Fruit fly (Drosophila melanogaster) whole organism, embryonic: ENCODE data around the gene Ssu72.

Source experiments
- CG10366 ChIP-seq: fragments of 200-800 bp; sonication (Bioruptor generic); IDR thresholded peaks from 2 replicates; pipeline ENCODE4 v1.3.6; 2022; ENCODE audit warnings: missing biosample characterization, missing genetic modification characterization
- CG12942 ChIP-seq: fragments of 200-800 bp; sonication (Bioruptor generic); optimal IDR thresholded peaks from 3 replicates; lab custom pipeline; 2016; ENCODE audit warnings: missing biosample characterization, missing genetic modification characterization
- CG13287 ChIP-seq: fragments of 200-800 bp; sonication (Bioruptor generic); IDR thresholded peaks from 2 replicates; pipeline ENCODE4 v1.3.6; 2022; ENCODE audit warnings: missing biosample characterization, missing genetic modification characterization; ENCODE audit not compliant: partially characterized antibody
- CG13624 ChIP-seq: fragments of 200-800 bp; sonication (Bioruptor generic); optimal IDR thresholded peaks from 2 replicates; lab custom pipeline; 2016; ENCODE audit warnings: missing biosample characterization, missing genetic modification characterization
- CG18599 ChIP-seq: fragments of 200-800 bp; sonication (Bioruptor generic); optimal IDR thresholded peaks from 3 replicates; lab custom pipeline; 2017; ENCODE audit warnings: missing biosample characterization, missing genetic modification characterization, mild to moderate bottlenecking, moderate library complexity, missing genetic modification reagents
- CG2116 ChIP-seq: fragments of 200-800 bp; sonication (Bioruptor generic); optimal IDR thresholded peaks from 3 replicates; lab custom pipeline; 2018; ENCODE audit warnings: missing biosample characterization, mild to moderate bottlenecking, missing genetic modification characterization
- CG2120 ChIP-seq: fragments of 200-800 bp; sonication (Bioruptor generic); optimal IDR thresholded peaks from 3 replicates; lab custom pipeline; 2016; ENCODE audit warnings: missing biosample characterization, missing genetic modification characterization
- CG30020 ChIP-seq: fragments of 200-800 bp; optimal IDR thresholded peaks from 2 replicates; lab custom pipeline; 2019; ENCODE audit warnings: missing biosample characterization, mild to moderate bottlenecking, missing genetic modification characterization, moderate library complexity
- CG3163 ChIP-seq: fragments of 200-800 bp; sonication (Bioruptor generic); optimal IDR thresholded peaks from 3 replicates; lab custom pipeline; 2016; ENCODE audit warnings: missing biosample characterization, missing genetic modification characterization
- CG33557 ChIP-seq: fragments of 200-800 bp; sonication (Bioruptor generic); optimal IDR thresholded peaks from 2 replicates; lab custom pipeline; 2019; ENCODE audit warnings: missing biosample characterization, mild to moderate bottlenecking, missing genetic modification characterization, moderate library complexity
- CG34224 ChIP-seq: fragments of 200-800 bp; sonication (Bioruptor generic); IDR thresholded peaks from 3 replicates; pipeline ENCODE4 v1.3.6; 2022; ENCODE audit warnings: missing biosample characterization, missing genetic modification characterization; ENCODE audit not compliant: partially characterized antibody
- CG6791 ChIP-seq: fragments of 200-800 bp; sonication (Bioruptor generic); IDR thresholded peaks from 3 replicates; pipeline ENCODE4 v1.3.6; 2022; ENCODE audit warnings: missing biosample characterization, missing genetic modification characterization; ENCODE audit not compliant: partially characterized antibody
- CG7928 ChIP-seq: fragments of 200-800 bp; sonication (Bioruptor generic); optimal IDR thresholded peaks from 2 replicates; lab custom pipeline; 2017; ENCODE audit warnings: missing biosample characterization, mild to moderate bottlenecking, missing genetic modification characterization
- CHES-1-like ChIP-seq: fragments of 200-800 bp; sonication (Bioruptor generic); optimal IDR thresholded peaks from 2 replicates; lab custom pipeline; 2016; ENCODE audit warnings: missing biosample characterization, missing genetic modification characterization
- Doc3 ChIP-seq: fragments of 200-800 bp; sonication (Bioruptor generic); IDR thresholded peaks from 3 replicates; pipeline ENCODE4 v1.3.6; 2022; ENCODE audit warnings: missing biosample characterization, missing genetic modification characterization; ENCODE audit not compliant: partially characterized antibody
- Dp ChIP-seq: fragments of 200-800 bp; sonication (Bioruptor generic); optimal IDR thresholded peaks from 2 replicates; lab custom pipeline; 2018; ENCODE audit warnings: missing biosample characterization, mild to moderate bottlenecking, missing genetic modification characterization, moderate library complexity
- E2f2 ChIP-seq: fragments of 200-800 bp; sonication (Bioruptor generic); IDR thresholded peaks from 2 replicates; pipeline ENCODE4 v1.3.6; 2022; ENCODE audit warnings: missing biosample characterization, missing genetic modification characterization
- HLH4C ChIP-seq: fragments of 200-800 bp; sonication (Bioruptor generic); IDR thresholded peaks from 3 replicates; pipeline ENCODE4 v1.3.6; 2022; ENCODE audit warnings: missing biosample characterization, missing genetic modification characterization; ENCODE audit not compliant: partially characterized antibody
- MBD-R2 ChIP-seq: fragments of 200-800 bp; sonication (Bioruptor generic); IDR thresholded peaks from 2 replicates; pipeline ENCODE4 v1.3.6; 2022; ENCODE audit warnings: missing biosample characterization, missing genetic modification characterization
- Myb ChIP-seq: fragments of 200-800 bp; sonication (Bioruptor generic); optimal IDR thresholded peaks from 2 replicates; lab custom pipeline; 2016; ENCODE audit warnings: missing biosample characterization, missing genetic modification characterization
- Opbp ChIP-seq: fragments of 200-800 bp; sonication (Bioruptor generic); IDR thresholded peaks from 3 replicates; pipeline ENCODE4 v1.3.6; 2022; ENCODE audit warnings: missing biosample characterization, missing genetic modification characterization; ENCODE audit not compliant: partially characterized antibody
- Pdp1 ChIP-seq, 2 experiments: fragments of 200-800 bp; sonication (Bioruptor generic); optimal IDR thresholded peaks; 3 replicates each; lab custom pipeline; 2016; ENCODE audit warnings: missing biosample characterization in 2 of 2, missing genetic modification characterization in 2 of 2, mild to moderate bottlenecking in 1 of 2, moderate library complexity in 1 of 2
- Scr ChIP-seq: fragments of 200-800 bp; sonication (Bioruptor generic); IDR thresholded peaks from 2 replicates; pipeline ENCODE4 v1.3.6; 2022; ENCODE audit warnings: missing biosample characterization, missing genetic modification characterization; ENCODE audit not compliant: partially characterized antibody
- Sry-δ ChIP-seq: fragments of 200-800 bp; sonication (Bioruptor generic); optimal IDR thresholded peaks from 2 replicates; lab custom pipeline; 2016; ENCODE audit warnings: missing biosample characterization, missing genetic modification characterization
- Ssrp ChIP-seq: fragments of 200-800 bp; sonication (Bioruptor generic); optimal IDR thresholded peaks from 2 replicates; lab custom pipeline; 2018; ENCODE audit warnings: missing biosample characterization, mild to moderate bottlenecking, missing genetic modification characterization, moderate library complexity
- Taf1 ChIP-seq: fragments of 200-800 bp; sonication (Bioruptor generic); IDR thresholded peaks from 2 replicates; pipeline ENCODE4 v1.3.6; 2022; ENCODE audit warnings: missing biosample characterization, missing genetic modification characterization
- ato ChIP-seq: fragments of 200-800 bp; sonication (Bioruptor generic); IDR thresholded peaks from 2 replicates; pipeline ENCODE4 v1.3.6; 2022; ENCODE audit warnings: missing biosample characterization, missing genetic modification characterization; ENCODE audit not compliant: partially characterized antibody
- bbx ChIP-seq: fragments of 200-800 bp; sonication (Bioruptor generic); IDR thresholded peaks from 2 replicates; pipeline ENCODE4 v1.3.6; 2022; ENCODE audit warnings: missing biosample characterization, missing genetic modification characterization; ENCODE audit not compliant: partially characterized antibody
- cas ChIP-seq: fragments of 200-800 bp; sonication (Bioruptor generic); IDR thresholded peaks from 2 replicates; pipeline ENCODE4 v1.3.6; 2022; ENCODE audit warnings: missing biosample characterization, missing genetic modification characterization
- crp ChIP-seq, 2 experiments: fragments of 200-800 bp; sonication (Bioruptor generic); optimal IDR thresholded peaks; 2 replicates in 1 of 2; 3 replicates in 1 of 2; lab custom pipeline; 2017; ENCODE audit warnings: missing biosample characterization in 2 of 2, missing genetic modification characterization in 2 of 2, mild to moderate bottlenecking in 1 of 2, moderate library complexity in 1 of 2
- fd96Cb ChIP-seq: fragments of 200-800 bp; sonication (Bioruptor generic); optimal IDR thresholded peaks from 2 replicates; lab custom pipeline; 2018; ENCODE audit warnings: missing biosample characterization, mild to moderate bottlenecking, missing genetic modification characterization, moderate library complexity
- hb ChIP-seq: fragments of 200-800 bp; sonication (Bioruptor generic); IDR thresholded peaks from 3 replicates; pipeline ENCODE4 v1.3.6; 2022; ENCODE audit warnings: missing biosample characterization, missing genetic modification characterization; ENCODE audit not compliant: partially characterized antibody
- jumu ChIP-seq: fragments of 200-800 bp; sonication (Bioruptor generic); optimal IDR thresholded peaks from 3 replicates; lab custom pipeline; 2016; ENCODE audit warnings: missing biosample characterization, missing genetic modification characterization
- klu ChIP-seq: fragments of 200-800 bp; sonication (Bioruptor generic); IDR thresholded peaks from 2 replicates; pipeline ENCODE4 v1.3.6; 2022; ENCODE audit warnings: missing biosample characterization, missing genetic modification characterization
- lab ChIP-seq: fragments of 200-800 bp; sonication (Bioruptor generic); optimal IDR thresholded peaks from 3 replicates; lab custom pipeline; 2017; ENCODE audit warnings: missing biosample characterization, missing genetic modification characterization, mild to moderate bottlenecking, moderate library complexity, missing genetic modification reagents
- nerfin-2 ChIP-seq: fragments of 200-800 bp; sonication (Bioruptor generic); IDR thresholded peaks from 2 replicates; pipeline ENCODE4 v1.3.6; 2022; ENCODE audit warnings: missing biosample characterization, missing genetic modification characterization; ENCODE audit not compliant: partially characterized antibody
- pb ChIP-seq: fragments of 200-800 bp; sonication (Bioruptor generic); optimal IDR thresholded peaks from 3 replicates; lab custom pipeline; 2016; ENCODE audit warnings: missing biosample characterization, missing genetic modification characterization
- pfk ChIP-seq: fragments of 200-800 bp; sonication (Bioruptor generic); optimal IDR thresholded peaks from 2 replicates; lab custom pipeline; 2018; ENCODE audit warnings: missing biosample characterization, mild to moderate bottlenecking, missing genetic modification characterization, moderate library complexity
- seq ChIP-seq: fragments of 200-800 bp; sonication (Bioruptor generic); IDR thresholded peaks from 2 replicates; pipeline ENCODE4 v1.3.6; 2022; ENCODE audit warnings: missing biosample characterization, missing genetic modification characterization
- slp2 ChIP-seq: fragments of 200-800 bp; sonication (Bioruptor generic); optimal IDR thresholded peaks from 2 replicates; lab custom pipeline; 2016; ENCODE audit warnings: missing biosample characterization, missing genetic modification characterization
- so ChIP-seq: fragments of 200-800 bp; sonication (Bioruptor generic); IDR thresholded peaks from 3 replicates; pipeline ENCODE4 v1.3.6; 2022; ENCODE audit warnings: missing biosample characterization, missing genetic modification characterization
- stwl ChIP-seq: fragments of 200-800 bp; sonication (Bioruptor generic); optimal IDR thresholded peaks from 3 replicates; lab custom pipeline; 2018; ENCODE audit warnings: missing biosample characterization, mild to moderate bottlenecking, missing genetic modification characterization, moderate library complexity
- sug ChIP-seq: fragments of 200-800 bp; optimal IDR thresholded peaks from 2 replicates; lab custom pipeline; 2019; ENCODE audit warnings: missing biosample characterization, mild to moderate bottlenecking, missing genetic modification characterization, moderate library complexity
- tap ChIP-seq: fragments of 200-800 bp; optimal IDR thresholded peaks from 3 replicates; lab custom pipeline; 2019; ENCODE audit warnings: missing biosample characterization, mild to moderate bottlenecking, missing genetic modification characterization, moderate library complexity
- tna ChIP-seq: fragments of 200-800 bp; sonication (Bioruptor generic); IDR thresholded peaks from 2 replicates; pipeline ENCODE4 v1.3.6; 2022; ENCODE audit warnings: missing biosample characterization, missing genetic modification characterization; ENCODE audit not compliant: partially characterized antibody
- trh ChIP-seq: fragments of 200-800 bp; sonication (Bioruptor generic); optimal IDR thresholded peaks from 2 replicates; lab custom pipeline; 2016; ENCODE audit warnings: missing biosample characterization, missing genetic modification characterization
- tx ChIP-seq: fragments of 200-800 bp; sonication (Bioruptor generic); optimal IDR thresholded peaks from 2 replicates; lab custom pipeline; 2016; ENCODE audit warnings: missing biosample characterization, missing genetic modification characterization
- unc-4 ChIP-seq: fragments of 200-800 bp; sonication (Bioruptor generic); IDR thresholded peaks from 2 replicates; pipeline ENCODE4 v1.3.6; 2022; ENCODE audit warnings: missing biosample characterization, missing genetic modification characterization; ENCODE audit not compliant: partially characterized antibody

Ssu72 gene

dm6 chrX:19618183-19618740 lies 46.1 kb upstream of the Ssu72 start, which contains the start of the genes Pstk and Tim9b:
Gene Pstk, minus strand, starts transcription at chrX:19618537.
Gene Tim9b, minus strand, starts transcription at chrX:19618537.
- TF ChIP-seq lab (GFP tag; lab: Kevin White, UChicago) (no peak), CG10366 (no peak), CG7928 (GFP tag; lab: Kevin White, UChicago) (no peak), CG6791 (GFP tag; lab: Robert Waterston, UW) (peak; percentile 77), cas (no peak), CG12942 (GFP tag; lab: Kevin White, UChicago) (no peak), slp2 (GFP tag; lab: Kevin White, UChicago) (no peak), crp (GFP tag; optimal IDR thresholded peaks at IDR 0.05; lab: Kevin White, UChicago) (peak; percentile 17 to 85), trh (GFP tag; lab: Kevin White, UChicago) (no peak), CG33557 (GFP tag; lab: Kevin White, UChicago) (no peak), MBD-R2 (peak; percentile 54), CHES-1-like (GFP tag; lab: Kevin White, UChicago) (no peak), tx (GFP tag; lab: Kevin White, UChicago) (no peak), CG13287 (GFP tag; lab: Robert Waterston, UW) (peak; percentile 67), HLH4C (peak; percentile 66), Ssrp (tag; lab: Kevin White, UChicago) (no peak), CG34224 (GFP tag; lab: Robert Waterston, UW) (peak; percentile 62), Dp (peak; percentile 77), tna (GFP tag; lab: Robert Waterston, UW) (peak; percentile 68), Scr (peak; percentile 64), CG18599 (GFP tag; lab: Kevin White, UChicago) (no peak), bbx (GFP tag; lab: Robert Waterston, UW) (peak; percentile 73), Sry-δ (GFP tag; lab: Kevin White, UChicago) (peak; percentile 21), klu (GFP tag; lab: Robert Waterston, UW) (no peak), Taf1 (no peak), Myb (no peak), hb (GFP tag; lab: Robert Waterston, UW) (peak; percentile 58; the same call in 2 of the 3 replicates), E2f2 (GFP tag; lab: Robert Waterston, UW) (peak; percentile 84), pb (GFP tag; lab: Kevin White, UChicago) (no peak), Pdp1 (GFP tag; optimal IDR thresholded peaks at IDR 0.05; lab: Kevin White, UChicago) (peak in 1 of 2 experiments; percentile 93), CG30020 (no peak), Opbp (GFP tag; lab: Robert Waterston, UW) (peak; percentile 59; the same call in 2 of the 3 replicates), CG2116 (GFP tag; lab: Kevin White, UChicago) (peak; percentile 89), sug (tag; lab: Kevin White, UChicago) (no peak), CG3163 (GFP tag; lab: Kevin White, UChicago) (no peak), CG13624 (GFP tag; lab: Kevin White, UChicago) (no peak), unc-4 (GFP tag; lab: Robert Waterston, UW) (peak; percentile 46; the same call in 1 of the 2 replicates), seq (GFP tag; lab: Robert Waterston, UW) (no peak), jumu (GFP tag; lab: Kevin White, UChicago) (no peak), so (no peak), ato (GFP tag; lab: Robert Waterston, UW) (peak; percentile 21; the same call in 1 of the 2 replicates), tap (tag; lab: Kevin White, UChicago) (no peak), pfk (GFP tag; lab: Kevin White, UChicago) (peak; percentile 28), fd96Cb (tag; lab: Kevin White, UChicago) (no peak), nerfin-2 (GFP tag; lab: Robert Waterston, UW) (peak; percentile 29; the same call in 1 of the 2 replicates), CG2120 (no peak), Doc3 (GFP tag; lab: Robert Waterston, UW) (no peak), stwl (tag; lab: Kevin White, UChicago) (no peak)
